Worm (Caenorhabditis elegans): Measurements from ENCODE around the gene cfp-1.
A peak's percentile ranks its signal among the peaks of the same experiment; 100 is the strongest.

- TF ChIP-seq nhr-237 (tag; optimal IDR thresholded peaks at IDR 0.05): no peak
- no peak for TF ChIP-seq nhr-25 (tag; optimal IDR thresholded peaks at IDR 0.05)
- no peak for TF ChIP-seq unc-62 (GFP tag; optimal IDR thresholded peaks at IDR 0.05)
- no peak for TF ChIP-seq aly-2 (tag; optimal IDR thresholded peaks at IDR 0.05)
- TF ChIP-seq snpc-4 (tag; optimal IDR thresholded peaks at IDR 0.05): no peak
- peak; percentile 71 for TF ChIP-seq pqm-1 (tag; optimal IDR thresholded peaks at IDR 0.05)
- TF ChIP-seq sea-2 (GFP tag; optimal IDR thresholded peaks at IDR 0.05): no peak
- no peak for TF ChIP-seq nhr-23 (tag; optimal IDR thresholded peaks at IDR 0.05)
- TF ChIP-seq ztf-11 (tag; optimal IDR thresholded peaks at IDR 0.05): no peak
- no peak for TF ChIP-seq ztf-4 (tag; optimal IDR thresholded peaks at IDR 0.05)
- TF ChIP-seq ceh-28 (tag; optimal IDR thresholded peaks at IDR 0.05): no peak
- no peak for TF ChIP-seq pha-4 (tag; optimal IDR thresholded peaks at IDR 0.05)
Measured at ce11 chrIV:14050442-14050841, 26.8 kb upstream of the cfp-1 start.
